Fruit fly (Drosophila melanogaster) whole organism, embryonic: ENCODE data around the gene IscU.

Experiments
- ATbp ChIP-seq: fragments of 200-800 bp; sonication (Bioruptor generic); optimal IDR thresholded peaks from 2 replicates; lab custom pipeline; 2017; ENCODE audit warnings: missing biosample characterization, mild to moderate bottlenecking, missing genetic modification characterization, missing genetic modification reagents
- Aef1 ChIP-seq: fragments of 200-800 bp; sonication (Bioruptor generic); IDR thresholded peaks from 3 replicates; pipeline ENCODE4 v1.3.6; 2022; ENCODE audit warnings: missing biosample characterization, missing genetic modification characterization
- CG10321 ChIP-seq: fragments of 200-800 bp; sonication (Bioruptor generic); IDR thresholded peaks from 2 replicates; pipeline ENCODE4 v1.3.6; 2022; ENCODE audit warnings: missing biosample characterization, missing genetic modification characterization
- CG11398 ChIP-seq: fragments of 200-800 bp; sonication (Bioruptor generic); optimal IDR thresholded peaks from 2 replicates; lab custom pipeline; 2016; ENCODE audit warnings: missing biosample characterization, missing genetic modification characterization
- CG13775 ChIP-seq: fragments of 200-800 bp; sonication (Bioruptor generic); optimal IDR thresholded peaks from 3 replicates; lab custom pipeline; 2017; ENCODE audit warnings: missing biosample characterization, mild to moderate bottlenecking, missing genetic modification characterization
- CG13894 ChIP-seq: fragments of 200-800 bp; sonication (Bioruptor generic); optimal IDR thresholded peaks from 3 replicates; lab custom pipeline; 2018; ENCODE audit warnings: missing biosample characterization, mild to moderate bottlenecking, missing genetic modification characterization, moderate library complexity
- CG14860 ChIP-seq: fragments of 200-800 bp; sonication (Bioruptor generic); IDR thresholded peaks from 3 replicates; pipeline ENCODE4 v1.3.6; 2022; ENCODE audit warnings: missing biosample characterization, missing genetic modification characterization; ENCODE audit not compliant: partially characterized antibody
- CG17568 ChIP-seq: fragments of 200-800 bp; sonication (Bioruptor generic); optimal IDR thresholded peaks from 2 replicates; lab custom pipeline; 2018; ENCODE audit warnings: missing biosample characterization, mild to moderate bottlenecking, missing genetic modification characterization, moderate library complexity
- CG17829 ChIP-seq: fragments of 200-800 bp; optimal IDR thresholded peaks from 2 replicates; lab custom pipeline; 2019; ENCODE audit warnings: missing biosample characterization, mild to moderate bottlenecking, missing genetic modification characterization, moderate library complexity
- CG18262 ChIP-seq: fragments of 200-800 bp; optimal IDR thresholded peaks from 3 replicates; lab custom pipeline; 2019; ENCODE audit warnings: missing biosample characterization, mild to moderate bottlenecking, missing genetic modification characterization, moderate library complexity
- CG3726 ChIP-seq: fragments of 200-800 bp; sonication (Bioruptor generic); IDR thresholded peaks from 3 replicates; pipeline ENCODE4, ENCODE4 v1.3.6; 2022; ENCODE audit warnings: missing biosample characterization, missing genetic modification characterization
- CG3847 ChIP-seq: fragments of 200-800 bp; sonication (Bioruptor generic); IDR thresholded peaks from 2 replicates; pipeline ENCODE4 v1.3.6; 2022; ENCODE audit warnings: missing biosample characterization, missing genetic modification characterization
- CG43689 ChIP-seq: fragments of 200-800 bp; sonication (Bioruptor generic); IDR thresholded peaks from 2 replicates; pipeline ENCODE4 v1.3.6; 2022; ENCODE audit warnings: missing biosample characterization, missing genetic modification characterization
- CG6272 ChIP-seq: fragments of 200-800 bp; sonication (Bioruptor generic); IDR thresholded peaks from 2 replicates; pipeline ENCODE4 v1.3.6; 2022; ENCODE audit warnings: missing biosample characterization, missing genetic modification characterization
- CG8281 ChIP-seq: fragments of 200-800 bp; sonication (Bioruptor generic); optimal IDR thresholded peaks from 2 replicates; lab custom pipeline; 2018; ENCODE audit warnings: missing biosample characterization, mild to moderate bottlenecking, missing genetic modification characterization, moderate library complexity
- CkIIα-i1 ChIP-seq: fragments of 200-800 bp; sonication (Bioruptor generic); IDR thresholded peaks from 2 replicates; pipeline ENCODE4 v1.3.6; 2022; ENCODE audit warnings: missing biosample characterization, missing genetic modification characterization
- Dad ChIP-seq: fragments of 200-800 bp; sonication (Bioruptor generic); optimal IDR thresholded peaks from 3 replicates; lab custom pipeline; 2016; ENCODE audit warnings: missing biosample characterization, missing genetic modification characterization
- Dref ChIP-seq: fragments of 200-800 bp; sonication (Bioruptor generic); IDR thresholded peaks from 2 replicates; pipeline ENCODE4 v1.3.6; 2022; ENCODE audit warnings: missing biosample characterization, missing genetic modification characterization
- HLH4C ChIP-seq: fragments of 200-800 bp; sonication (Bioruptor generic); IDR thresholded peaks from 3 replicates; pipeline ENCODE4 v1.3.6; 2022; ENCODE audit warnings: missing biosample characterization, missing genetic modification characterization; ENCODE audit not compliant: partially characterized antibody
- Hey ChIP-seq: fragments of 200-800 bp; sonication (Bioruptor generic); optimal IDR thresholded peaks from 3 replicates; lab custom pipeline; 2018; ENCODE audit warnings: missing biosample characterization, mild to moderate bottlenecking, missing genetic modification characterization
- Hmx ChIP-seq: fragments of 200-800 bp; sonication (Bioruptor generic); optimal IDR thresholded peaks from 2 replicates; lab custom pipeline; 2016; ENCODE audit warnings: missing biosample characterization, missing genetic modification characterization
- Hr3 ChIP-seq: fragments of 200-800 bp; sonication (Bioruptor generic); optimal IDR thresholded peaks from 3 replicates; lab custom pipeline; 2016; ENCODE audit warnings: missing biosample characterization, missing genetic modification characterization
- Nf-YB ChIP-seq: fragments of 200-800 bp; sonication (Bioruptor generic); optimal IDR thresholded peaks from 3 replicates; lab custom pipeline; 2019; ENCODE audit warnings: missing biosample characterization, mild to moderate bottlenecking, missing genetic modification characterization, moderate library complexity
- Opbp ChIP-seq: fragments of 200-800 bp; sonication (Bioruptor generic); IDR thresholded peaks from 3 replicates; pipeline ENCODE4 v1.3.6; 2022; ENCODE audit warnings: missing biosample characterization, missing genetic modification characterization; ENCODE audit not compliant: partially characterized antibody
- Trl ChIP-seq, 3 experiments: fragments of >200 bp in 2 of 3; fragments of 200-800 bp in 1 of 3; sonication (Bioruptor generic) in 1 of 3; optimal IDR thresholded peaks; 2 replicates in 1 of 3; 3 replicates in 2 of 3; lab custom pipeline; 2016 to 2017; ENCODE audit warnings: missing biosample characterization in 1 of 3, missing genetic modification characterization in 1 of 3
- amos ChIP-seq: fragments of 200-800 bp; sonication (Bioruptor generic); IDR thresholded peaks from 2 replicates; pipeline ENCODE4 v1.3.6; 2022; ENCODE audit warnings: missing biosample characterization, missing genetic modification characterization; ENCODE audit not compliant: partially characterized antibody
- aop ChIP-seq: fragments of 200-800 bp; sonication (Bioruptor generic); IDR thresholded peaks from 2 replicates; pipeline ENCODE4 v1.3.6; 2022; ENCODE audit warnings: missing biosample characterization, missing genetic modification characterization
- bbx ChIP-seq: fragments of 200-800 bp; sonication (Bioruptor generic); IDR thresholded peaks from 2 replicates; pipeline ENCODE4 v1.3.6; 2022; ENCODE audit warnings: missing biosample characterization, missing genetic modification characterization; ENCODE audit not compliant: partially characterized antibody
- bcd ChIP-seq: fragments of 200-800 bp; sonication (Bioruptor generic); optimal IDR thresholded peaks from 2 replicates; lab custom pipeline; 2017; ENCODE audit warnings: missing biosample characterization, mild to moderate bottlenecking, missing genetic modification characterization
- br ChIP-seq: fragments of >200 bp; optimal IDR thresholded peaks from 2 replicates; lab custom pipeline; 2017
- dan ChIP-seq: fragments of 200-800 bp; sonication (Bioruptor generic); IDR thresholded peaks from 2 replicates; pipeline ENCODE4 v1.3.6; 2022; ENCODE audit warnings: missing biosample characterization, missing genetic modification characterization
- hth ChIP-seq: fragments of >200 bp; optimal IDR thresholded peaks from 2 replicates; lab custom pipeline; 2017; ENCODE audit warnings: inconsistent platforms
- klu ChIP-seq: fragments of 200-800 bp; sonication (Bioruptor generic); IDR thresholded peaks from 2 replicates; pipeline ENCODE4 v1.3.6; 2022; ENCODE audit warnings: missing biosample characterization, missing genetic modification characterization
- lbe ChIP-seq: fragments of 200-800 bp; sonication (Bioruptor generic); optimal IDR thresholded peaks from 2 replicates; lab custom pipeline; 2016; ENCODE audit warnings: missing biosample characterization, mild to moderate bottlenecking, missing genetic modification characterization
- lola ChIP-seq, 3 experiments: fragments of >200 bp in 2 of 3; fragments of 200-800 bp in 1 of 3; sonication (Bioruptor generic) in 1 of 3; optimal IDR thresholded peaks; 2 replicates each; lab custom pipeline; 2017 to 2019; ENCODE audit warnings: missing biosample characterization in 3 of 3, missing genetic modification characterization in 3 of 3, mild to moderate bottlenecking in 1 of 3, moderate library complexity in 1 of 3
- maf-S ChIP-seq: fragments of 200-800 bp; sonication (Bioruptor generic); optimal IDR thresholded peaks from 2 replicates; lab custom pipeline; 2016; ENCODE audit warnings: missing biosample characterization, missing genetic modification characterization
- mirr ChIP-seq: fragments of 200-800 bp; sonication (Bioruptor generic); optimal IDR thresholded peaks from 3 replicates; lab custom pipeline; 2018; ENCODE audit warnings: missing biosample characterization, mild to moderate bottlenecking, missing genetic modification characterization
- oc ChIP-seq: fragments of 200-800 bp; sonication (Bioruptor generic); optimal IDR thresholded peaks from 2 replicates; lab custom pipeline; 2018; ENCODE audit warnings: missing biosample characterization, mild to moderate bottlenecking, missing genetic modification characterization, moderate library complexity
- odd ChIP-seq: fragments of 200-800 bp; sonication (Bioruptor generic); optimal IDR thresholded peaks from 2 replicates; lab custom pipeline; 2017; ENCODE audit warnings: missing biosample characterization, mild to moderate bottlenecking, missing genetic modification characterization
- pho ChIP-seq: fragments of 200-800 bp; sonication (Bioruptor generic); optimal IDR thresholded peaks from 2 replicates; lab custom pipeline; 2016; ENCODE audit warnings: missing biosample characterization, missing genetic modification characterization
- phol ChIP-seq: fragments of 200-800 bp; sonication (Bioruptor generic); optimal IDR thresholded peaks from 3 replicates; lab custom pipeline; 2018; ENCODE audit warnings: missing biosample characterization, mild to moderate bottlenecking, missing genetic modification characterization, moderate library complexity
- run ChIP-seq: fragments of 200-800 bp; sonication (Bioruptor generic); optimal IDR thresholded peaks from 3 replicates; lab custom pipeline; 2018; ENCODE audit warnings: missing biosample characterization, mild to moderate bottlenecking, missing genetic modification characterization
- slbo ChIP-seq: fragments of 200-800 bp; sonication (Bioruptor generic); IDR thresholded peaks from 2 replicates; pipeline ENCODE4 v1.3.6; 2022; ENCODE audit warnings: missing biosample characterization, missing genetic modification characterization
- sna ChIP-seq: fragments of 200-800 bp; sonication (Bioruptor generic); IDR thresholded peaks from 2 replicates; pipeline ENCODE4 v1.3.6; 2022; ENCODE audit warnings: missing biosample characterization, missing genetic modification characterization; ENCODE audit not compliant: partially characterized antibody
- sob ChIP-seq: fragments of 200-800 bp; sonication (Bioruptor generic); IDR thresholded peaks from 2 replicates; pipeline ENCODE4 v1.3.6; 2022; ENCODE audit warnings: missing biosample characterization, missing genetic modification characterization
- stc ChIP-seq: fragments of 200-800 bp; sonication (Bioruptor generic); IDR thresholded peaks from 2 replicates; pipeline ENCODE4 v1.3.6; 2022; ENCODE audit warnings: missing biosample characterization, missing genetic modification characterization
- trh ChIP-seq: fragments of 200-800 bp; sonication (Bioruptor generic); optimal IDR thresholded peaks from 2 replicates; lab custom pipeline; 2016; ENCODE audit warnings: missing biosample characterization, missing genetic modification characterization
- tx ChIP-seq: fragments of 200-800 bp; sonication (Bioruptor generic); optimal IDR thresholded peaks from 2 replicates; lab custom pipeline; 2016; ENCODE audit warnings: missing biosample characterization, missing genetic modification characterization
- wek ChIP-seq: fragments of 200-800 bp; sonication (Bioruptor generic); optimal IDR thresholded peaks from 3 replicates; lab custom pipeline; 2018; ENCODE audit warnings: missing biosample characterization, mild to moderate bottlenecking, missing genetic modification characterization, moderate library complexity

IscU gene

dm6 chr3R:8812342-8812966 is 11.5 kb downstream of the IscU start (continued):
- TF ChIP-seq pho (GFP tag; lab: Kevin White, UChicago) = peak; percentile 6
- TF ChIP-seq CG11398 (GFP tag; lab: Kevin White, UChicago) = peak; percentile 11
- TF ChIP-seq wek (GFP tag; lab: Kevin White, UChicago) = peak; percentile 40
- TF ChIP-seq lbe = peak; percentile 4
- TF ChIP-seq Aef1 (GFP tag; lab: Robert Waterston, UW) = peak; percentile 47; the same call in 2 of the 3 replicates
- peak; percentile 88 for TF ChIP-seq CG13894 (tag; lab: Kevin White, UChicago)
- no peak for TF ChIP-seq HLH4C (GFP tag; lab: Robert Waterston, UW)
- no peak for TF ChIP-seq CG43689 (GFP tag; lab: Robert Waterston, UW)
- peak; percentile 21 for TF ChIP-seq tx (GFP tag; lab: Kevin White, UChicago)
- peak; percentile 31 for TF ChIP-seq mirr
- no peak for TF ChIP-seq CkIIα-i1
- no peak; the same call in 1 of the 2 replicates for TF ChIP-seq amos (GFP tag; lab: Robert Waterston, UW)
- peak; percentile 44; the same call in 1 of the 2 replicates for TF ChIP-seq CG10321 (GFP tag; lab: Robert Waterston, UW)
- peak; percentile 33; the same call in 1 of the 2 replicates for TF ChIP-seq sob (GFP tag; lab: Robert Waterston, UW)
- TF ChIP-seq dan (GFP tag; lab: Robert Waterston, UW) = no peak
- no peak for TF ChIP-seq Hey (tag; lab: Kevin White, UChicago)
- no peak for TF ChIP-seq Dad (GFP tag; lab: Kevin White, UChicago)
- TF ChIP-seq CG17829 = peak; percentile 11
- TF ChIP-seq bbx (GFP tag; lab: Robert Waterston, UW) = no peak; the same call in 1 of the 2 replicates
- no peak for TF ChIP-seq bcd (GFP tag; lab: Kevin White, UChicago)
- no peak for TF ChIP-seq CG13775 (GFP tag; lab: Kevin White, UChicago)
- TF ChIP-seq CG17568 (GFP tag; lab: Kevin White, UChicago) = peak; percentile 28
- TF ChIP-seq CG8281 (tag; lab: Kevin White, UChicago) = no peak
- no peak for TF ChIP-seq Hmx (GFP tag; lab: Kevin White, UChicago)
- TF ChIP-seq aop = no peak
- TF ChIP-seq Nf-YB (GFP tag; lab: Kevin White, UChicago) = no peak
- no peak for TF ChIP-seq run
- TF ChIP-seq sna (GFP tag; lab: Robert Waterston, UW) = no peak
- TF ChIP-seq CG6272 (GFP tag; lab: Robert Waterston, UW) = peak; percentile 53; the same call in 1 of the 2 replicates
- 0 out of 2 replicates have a peak, but pooled peaks have one; percentile 27 for TF ChIP-seq klu (GFP tag; lab: Robert Waterston, UW)
- TF ChIP-seq CG3726 (GFP tag; lab: Robert Waterston, UW) = 0 out of 3 replicates have a peak, but pooled peaks have one; percentile 40
- TF ChIP-seq maf-S (GFP tag; lab: Kevin White, UChicago) = peak; percentile 7
- peak; percentile 65 for TF ChIP-seq stc
- peak; percentile 4 for TF ChIP-seq trh (GFP tag; lab: Kevin White, UChicago)
- no peak for TF ChIP-seq Opbp (GFP tag; lab: Robert Waterston, UW)
- no peak for TF ChIP-seq Dref (GFP tag; lab: Robert Waterston, UW)
- no peak for TF ChIP-seq hth (lab: Kevin White, UChicago)
- no peak for TF ChIP-seq Trl (optimal IDR thresholded peaks at IDR 0.05; lab: Kevin White, UChicago)
- no peak for TF ChIP-seq Trl (GFP tag; optimal IDR thresholded peaks at IDR 0.05; lab: Kevin White, UChicago)
- TF ChIP-seq slbo (GFP tag; lab: Robert Waterston, UW) = peak; percentile 67
- peak in 1 of 3 experiments; percentile 16 for TF ChIP-seq lola (GFP tag; optimal IDR thresholded peaks at IDR 0.05; lab: Kevin White, UChicago)
- peak; percentile 26 for TF ChIP-seq CG18262 (tag; lab: Kevin White, UChicago)
- peak; percentile 70 for TF ChIP-seq oc (tag; lab: Kevin White, UChicago)
- no peak for TF ChIP-seq odd (GFP tag; lab: Kevin White, UChicago)
- no peak for TF ChIP-seq CG14860 (GFP tag; lab: Robert Waterston, UW)
- TF ChIP-seq Hr3 (GFP tag; lab: Kevin White, UChicago) = peak; percentile 16
- TF ChIP-seq br (lab: Kevin White, UChicago) = no peak
- no peak for TF ChIP-seq CG3847 (GFP tag; lab: Robert Waterston, UW)
- peak; percentile 44 for TF ChIP-seq ATbp
- peak; percentile 32 for TF ChIP-seq phol (tag; lab: Kevin White, UChicago)
